Fruit fly (Drosophila melanogaster): Measurements from ENCODE around the gene RFeSP.

RFeSP gene

dm6 chr2L:1632730-1633172, 18.8 kb upstream of the RFeSP start (continued):
- TF ChIP-seq Sry-δ (GFP tag; optimal IDR thresholded peaks at IDR 0.05) (peak; percentile 75), E2f2 (GFP tag; IDR thresholded peaks at IDR 0.05) (peak; percentile 86), ci (GFP tag; IDR thresholded peaks at IDR 0.05) (peak; percentile 95), wek (GFP tag; optimal IDR thresholded peaks at IDR 0.05) (peak; percentile 82), CG13775 (GFP tag; optimal IDR thresholded peaks at IDR 0.05) (peak; percentile 86), Ssrp (tag; optimal IDR thresholded peaks at IDR 0.05) (peak; percentile 75), usp (GFP tag; optimal IDR thresholded peaks at IDR 0.05) (no peak), cas (GFP tag; IDR thresholded peaks at IDR 0.05) (peak; percentile 95), sim (GFP tag; IDR thresholded peaks at IDR 0.05) (peak; percentile 90), cwo (GFP tag; optimal IDR thresholded peaks at IDR 0.05) (peak; percentile 88), CG7786 (GFP tag; optimal IDR thresholded peaks at IDR 0.05) (peak; percentile 83), Hmx (GFP tag; optimal IDR thresholded peaks at IDR 0.05) (peak; percentile 78), kay (GFP tag; optimal IDR thresholded peaks at IDR 0.05) (peak; percentile 97), CG32532 (GFP tag; IDR thresholded peaks at IDR 0.05) (peak; percentile 98), NK7.1 (GFP tag; optimal IDR thresholded peaks at IDR 0.05) (peak; percentile 98), sens (GFP tag) (peak; percentile 99), CG17568 (GFP tag; optimal IDR thresholded peaks at IDR 0.05) (peak; percentile 91), repo (GFP tag; optimal IDR thresholded peaks at IDR 0.05) (peak; percentile 94), CG31365 (tag; optimal IDR thresholded peaks at IDR 0.05) (peak; percentile 64), Nf-YC (tag; optimal IDR thresholded peaks at IDR 0.05) (peak; percentile 86), jumu (GFP tag; optimal IDR thresholded peaks at IDR 0.05) (peak; percentile 81), CG17385 (GFP tag; optimal IDR thresholded peaks at IDR 0.05) (peak; percentile 87), NfI (GFP tag; optimal IDR thresholded peaks at IDR 0.05) (peak; percentile 98), CG10366 (GFP tag; IDR thresholded peaks at IDR 0.05) (peak; percentile 98), CG4854 (GFP tag; optimal IDR thresholded peaks at IDR 0.05) (peak; percentile 93), CG12769 (tag; optimal IDR thresholded peaks at IDR 0.05) (peak; percentile 97), CG1024 (GFP tag; IDR thresholded peaks at IDR 0.05) (peak; percentile 92), gro (GFP tag; optimal IDR thresholded peaks at IDR 0.05) (peak; percentile 92), ab (GFP tag; optimal IDR thresholded peaks at IDR 0.05) (peak; percentile 89), BtbVII (GFP tag; optimal IDR thresholded peaks at IDR 0.05) (peak; percentile 91), TFAM (GFP tag; optimal IDR thresholded peaks at IDR 0.05) (no peak), CG9817 (tag; optimal IDR thresholded peaks at IDR 0.05) (peak; percentile 96), croc (GFP tag; conservative IDR thresholded peaks at IDR 0.05) (peak; percentile 83), CG9609 (GFP tag; optimal IDR thresholded peaks at IDR 0.05) (peak; percentile 79), run (tag; optimal IDR thresholded peaks at IDR 0.05) (peak; percentile 93), Dfd (GFP tag; optimal IDR thresholded peaks at IDR 0.05) (peak in 1 of 2 experiments; percentile 72), CG16813 (GFP tag; IDR thresholded peaks at IDR 0.05; ENCODE audit: partially characterized antibody) (no peak), tap (tag; optimal IDR thresholded peaks at IDR 0.05) (peak; percentile 89), nau (GFP tag; optimal IDR thresholded peaks at IDR 0.05) (peak; percentile 88), gem (tag; optimal IDR thresholded peaks at IDR 0.05) (peak; percentile 92), CG13123 (GFP tag; optimal IDR thresholded peaks at IDR 0.05) (peak; percentile 82), CG9727 (GFP tag; optimal IDR thresholded peaks at IDR 0.05) (peak; percentile 90), CG12071 (GFP tag; optimal IDR thresholded peaks at IDR 0.05) (peak; percentile 90), Poxn (GFP tag; IDR thresholded peaks at IDR 0.05) (peak; percentile 93), cato (GFP tag; optimal IDR thresholded peaks at IDR 0.05; ENCODE audit: borderline replicate concordance) (peak; percentile 70), CG1603 (tag; optimal IDR thresholded peaks at IDR 0.05) (peak; percentile 83), dysf (GFP tag; IDR thresholded peaks at IDR 0.05) (peak; percentile 99), CG32772 (GFP tag; IDR thresholded peaks at IDR 0.05) (peak; percentile 96), CG4617 (GFP tag; optimal IDR thresholded peaks at IDR 0.05; ENCODE audit: borderline replicate concordance) (peak; percentile 93), Mad (GFP tag; optimal IDR thresholded peaks at IDR 0.05) (peak; percentile 91), CG18011 (GFP tag; optimal IDR thresholded peaks at IDR 0.05) (peak; percentile 66)

All from whole organism, embryonic.